Fruit fly (Drosophila melanogaster): ENCODE measurements around the gene CG4835.

DNA sequence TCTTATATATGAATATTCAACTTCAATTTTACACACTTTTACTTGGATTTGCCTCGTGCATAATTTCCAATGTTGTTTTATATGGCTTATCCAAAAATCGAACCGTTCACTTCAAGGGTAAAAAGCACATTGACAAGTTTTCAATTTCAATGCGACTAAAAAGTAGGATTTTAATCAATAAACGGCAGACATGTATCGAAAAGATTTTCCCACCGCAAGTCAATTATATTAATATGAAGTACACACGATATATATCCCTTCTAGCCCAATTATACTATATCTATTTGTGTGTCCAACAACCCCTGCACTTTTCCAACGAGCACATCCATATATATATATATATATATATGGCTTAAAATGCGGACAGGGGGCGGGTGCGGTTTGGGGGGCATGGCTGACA lies 31.2 kb downstream of the CG4835 start, which contains the start of gene CG34342:
- no peak for TF ChIP-seq CG14711 (tag; optimal IDR thresholded peaks at IDR 0.05)
- no peak for TF ChIP-seq CG5204 (GFP tag; optimal IDR thresholded peaks at IDR 0.05)
- no peak for TF ChIP-seq kay (GFP tag; ENCODE audit: borderline replicate concordance)
- no peak for TF ChIP-seq CG7045 (GFP tag; optimal IDR thresholded peaks at IDR 0.05)
- TF ChIP-seq CG12768 (GFP tag; optimal IDR thresholded peaks at IDR 0.05), result no peak
- no peak for TF ChIP-seq tj (GFP tag; optimal IDR thresholded peaks at IDR 0.05)
- TF ChIP-seq CG11617 (GFP tag; optimal IDR thresholded peaks at IDR 0.05), result no peak
- no peak for TF ChIP-seq cic (GFP tag; optimal IDR thresholded peaks at IDR 0.05)
- TF ChIP-seq CG33017 (tag; optimal IDR thresholded peaks at IDR 0.05), result no peak
- TF ChIP-seq pad (GFP tag; optimal IDR thresholded peaks at IDR 0.05), result no peak

All from whole organism, adult.